Worm (Caenorhabditis elegans) whole organism, young adult: ENCODE data around the gene F54B3.1.

Source experiments
- B0019.2 ChIP-seq: fragments of 200-800 bp; sonication (Bioruptor generic); conservative IDR thresholded peaks from 2 replicates; pipeline ENCODE4 v1.3.6; 2022; ENCODE audit warnings: missing genetic modification reagents, missing genetic modification characterization, missing compliant biosample characterization
- B0261.1 ChIP-seq: sonication (generic microtip); optimal IDR thresholded peaks from 2 replicates; lab custom pipeline; 2016; ENCODE audit warnings: mild to moderate bottlenecking, missing genetic modification characterization, moderate library complexity, missing compliant biosample characterization
- F10E7.11 ChIP-seq: sonication (generic microtip); optimal IDR thresholded peaks from 2 replicates; lab custom pipeline; 2017; ENCODE audit warnings: mild to moderate bottlenecking, missing genetic modification characterization, moderate library complexity, missing compliant biosample characterization
- F23B12.7 ChIP-seq: sonication (generic microtip); optimal IDR thresholded peaks from 2 replicates; lab custom pipeline; 2017; ENCODE audit warnings: missing genetic modification characterization, mild to moderate bottlenecking, missing compliant biosample characterization, antibody characterized with exemption, moderate library complexity; ENCODE audit not compliant: insufficient read depth
- F33H1.4 ChIP-seq: fragments of 200-800 bp; sonication (Bioruptor generic); IDR thresholded peaks from 2 replicates; pipeline ENCODE4 v1.3.6; 2022; ENCODE audit warnings: missing genetic modification reagents, missing genetic modification characterization, missing compliant biosample characterization
- F55B11.4 ChIP-seq: sonication (generic microtip); optimal IDR thresholded peaks from 2 replicates; lab custom pipeline; 2016; ENCODE audit warnings: missing compliant biosample characterization, missing genetic modification characterization, borderline replicate concordance; ENCODE audit not compliant: insufficient read depth
- F57A8.1 ChIP-seq: fragments of 200-800 bp; sonication (Bioruptor generic); optimal IDR thresholded peaks from 2 replicates; lab custom pipeline; 2018; ENCODE audit warnings: mild to moderate bottlenecking, missing genetic modification characterization, moderate library complexity, missing compliant biosample characterization
- akir-1 ChIP-seq: fragments of 200-800 bp; sonication (Bioruptor generic); optimal IDR thresholded peaks from 2 replicates; lab custom pipeline; 2018; ENCODE audit warnings: mild to moderate bottlenecking, missing genetic modification characterization, moderate library complexity, missing compliant biosample characterization
- ama-1 ChIP-seq, 3 experiments: fragments of 150-350 bp in 1 of 3; sonication (generic microtip) in 2 of 3; optimal IDR thresholded peaks; 2 replicates each; lab custom pipeline; 2014 to 2018; ENCODE audit warnings: missing biosample characterization in 2 of 3, missing genetic modification characterization in 2 of 3, missing genetic modification reagents in 2 of 3
- bed-1 ChIP-seq: fragments of 200-800 bp; sonication (Bioruptor generic); IDR thresholded peaks from 2 replicates; pipeline ENCODE4 v1.3.6; 2022; ENCODE audit warnings: missing genetic modification reagents, missing genetic modification characterization, missing compliant biosample characterization
- cebp-1 ChIP-seq, 2 experiments: fragments of 200-800 bp in 1 of 2; sonication (Bioruptor generic) in 1 of 2; sonication (generic microtip) in 1 of 2; IDR thresholded peaks in 1 of 2; optimal IDR thresholded peaks in 1 of 2; 2 replicates each; pipeline versions ENCODE4 v1.3.6 to Lab custom; 2017 to 2022; ENCODE audit warnings: missing compliant biosample characterization in 2 of 2, missing genetic modification characterization in 2 of 2, mild to moderate bottlenecking in 1 of 2, missing genetic modification reagents in 1 of 2, moderate library complexity in 1 of 2
- ceh-40 ChIP-seq: fragments of 200-800 bp; sonication (Bioruptor generic); IDR thresholded peaks from 2 replicates; pipeline ENCODE4 v1.3.6; 2022; ENCODE audit warnings: missing genetic modification characterization, missing compliant biosample characterization
- ceh-91 ChIP-seq: fragments of 200-800 bp; sonication (Bioruptor generic); IDR thresholded peaks from 2 replicates; pipeline ENCODE4 v1.3.6; 2022; ENCODE audit warnings: missing genetic modification reagents, missing genetic modification characterization, missing compliant biosample characterization
- die-1 ChIP-seq: sonication (generic microtip); optimal IDR thresholded peaks from 2 replicates; lab custom pipeline; 2016; ENCODE audit warnings: missing genotype, mild to moderate bottlenecking, missing genetic modification characterization, missing compliant biosample characterization
- dpff-1 ChIP-seq: sonication (generic microtip); optimal IDR thresholded peaks from 2 replicates; lab custom pipeline; 2017; ENCODE audit warnings: mild to moderate bottlenecking, missing genetic modification characterization, missing compliant biosample characterization
- egl-18 ChIP-seq: fragments of 200-800 bp; sonication (Bioruptor generic); IDR thresholded peaks from 2 replicates; pipeline ENCODE4 v1.3.6; 2022; ENCODE audit warnings: missing genetic modification reagents, missing genetic modification characterization, missing compliant biosample characterization
- hmg-1.2 ChIP-seq: fragments of 200-800 bp; sonication (Bioruptor generic); IDR thresholded peaks from 2 replicates; pipeline ENCODE4 v1.3.6; 2022; ENCODE audit warnings: missing genetic modification reagents, missing genetic modification characterization, missing compliant biosample characterization
- hrde-1 ChIP-seq: sonication (generic microtip); optimal IDR thresholded peaks from 2 replicates; lab custom pipeline; 2016; ENCODE audit warnings: missing genetic modification characterization, mild to moderate bottlenecking, missing compliant biosample characterization, moderate library complexity, missing genotype, missing genetic modification reagents, borderline replicate concordance
- lin-40 ChIP-seq: sonication (generic microtip); optimal IDR thresholded peaks from 2 replicates; lab custom pipeline; 2016; ENCODE audit warnings: missing genetic modification characterization, mild to moderate bottlenecking, missing compliant biosample characterization, missing genotype, missing genetic modification reagents
- madf-6 ChIP-seq: fragments of 200-800 bp; sonication (Bioruptor generic); IDR thresholded peaks from 2 replicates; pipeline ENCODE4 v1.3.6; 2022; ENCODE audit warnings: missing genetic modification reagents, missing genetic modification characterization, missing compliant biosample characterization
- madf-8 ChIP-seq: fragments of 200-800 bp; sonication (Bioruptor generic); conservative IDR thresholded peaks from 2 replicates; pipeline ENCODE4 v1.3.6; 2022; ENCODE audit warnings: missing genetic modification reagents, missing genetic modification characterization, missing compliant biosample characterization
- mes-4 ChIP-seq: sonication (generic microtip); optimal IDR thresholded peaks from 2 replicates; lab custom pipeline; 2016; ENCODE audit warnings: missing genotype, missing genetic modification characterization, missing compliant biosample characterization
- nfya-1 ChIP-seq: sonication (generic microtip); optimal IDR thresholded peaks from 2 replicates; lab custom pipeline; 2017; ENCODE audit warnings: antibody characterized with exemption, missing compliant biosample characterization, missing genetic modification characterization, borderline replicate concordance; ENCODE audit not compliant: insufficient read depth
- nfya-2 ChIP-seq: fragments of 200-800 bp; sonication (Bioruptor generic); IDR thresholded peaks from 2 replicates; pipeline ENCODE4 v1.3.6; 2022; ENCODE audit warnings: missing genetic modification reagents, missing genetic modification characterization, missing compliant biosample characterization
- nhr-27 ChIP-seq: fragments of 200-800 bp; sonication (Bioruptor generic); optimal IDR thresholded peaks from 2 replicates; lab custom pipeline; 2018; ENCODE audit warnings: mild to moderate bottlenecking, missing genetic modification characterization, moderate library complexity, missing compliant biosample characterization
- nhr-90 ChIP-seq: sonication (generic microtip); optimal IDR thresholded peaks from 2 replicates; lab custom pipeline; 2016; ENCODE audit warnings: missing genotype, mild to moderate bottlenecking, missing genetic modification characterization, missing compliant biosample characterization
- pbrm-1 ChIP-seq: fragments of 200-800 bp; sonication (Bioruptor generic); IDR thresholded peaks from 2 replicates; pipeline ENCODE4 v1.3.6; 2022; ENCODE audit warnings: missing genetic modification reagents, missing genetic modification characterization, missing compliant biosample characterization
- pha-4 ChIP-seq: fragments of 150-350 bp; sonication (generic microtip); optimal IDR thresholded peaks from 2 replicates; lab custom pipeline; 2014; ENCODE audit warnings: missing biosample characterization, missing genetic modification reagents, missing genetic modification characterization
- repo-1 ChIP-seq: sonication (generic microtip); optimal IDR thresholded peaks from 2 replicates; lab custom pipeline; 2017; ENCODE audit warnings: mild to moderate bottlenecking, missing genetic modification characterization, missing compliant biosample characterization
- snpc-3.4 ChIP-seq: sonication (generic microtip); optimal IDR thresholded peaks from 2 replicates; lab custom pipeline; 2017; ENCODE audit warnings: missing genetic modification characterization, mild to moderate bottlenecking, missing compliant biosample characterization, antibody characterized with exemption, moderate library complexity, missing genotype, missing genetic modification reagents
- sptf-2 ChIP-seq: fragments of 200-800 bp; sonication (Bioruptor generic); optimal IDR thresholded peaks from 2 replicates; lab custom pipeline; 2018; ENCODE audit warnings: mild to moderate bottlenecking, missing genetic modification characterization, missing compliant biosample characterization
- tbp1 ChIP-seq: fragments of 200-800 bp; sonication (Bioruptor generic); optimal IDR thresholded peaks from 2 replicates; lab custom pipeline; 2018; ENCODE audit warnings: mild to moderate bottlenecking, missing genetic modification characterization, missing compliant biosample characterization
- ztf-26 ChIP-seq: sonication (generic microtip); optimal IDR thresholded peaks from 2 replicates; lab custom pipeline; 2017; ENCODE audit warnings: missing genetic modification characterization, missing compliant biosample characterization
- ztf-3 ChIP-seq: fragments of 200-800 bp; sonication (Bioruptor generic); optimal IDR thresholded peaks from 2 replicates; lab custom pipeline; 2018; ENCODE audit warnings: mild to moderate bottlenecking, missing genetic modification characterization, missing compliant biosample characterization

The F54B3.1 gene

ce11 chrII:10252048-10252447, 982 bp downstream of the F54B3.1 start:
- TF ChIP-seq F10E7.11: no peak
- no peak for TF ChIP-seq F23B12.7
- TF ChIP-seq sptf-2 (GFP tag; lab: Kevin White, UChicago): no peak
- no peak for TF ChIP-seq nfya-1 (tag; lab: Kevin White, UChicago)
- no peak for TF ChIP-seq cebp-1 (GFP tag; IDR thresholded peaks at IDR 0.05; lab: Robert Waterston, UW)
- no peak for TF ChIP-seq cebp-1 (tag; optimal IDR thresholded peaks at IDR 0.05; lab: Kevin White, UChicago)
- TF ChIP-seq nhr-90: no peak
- TF ChIP-seq ceh-40 (GFP tag; lab: Robert Waterston, UW): no peak
- TF ChIP-seq dpff-1 (tag; lab: Kevin White, UChicago): no peak
- no peak for TF ChIP-seq mes-4 (tag; lab: Kevin White, UChicago)
- TF ChIP-seq pha-4 (tag; lab: Kevin White, UChicago): no peak
- TF ChIP-seq hrde-1 (tag; lab: Kevin White, UChicago): no peak
- no peak for TF ChIP-seq tbp1 (GFP tag; lab: Kevin White, UChicago)
- no peak for TF ChIP-seq nhr-27 (tag; lab: Kevin White, UChicago)
- no peak for TF ChIP-seq hmg-1.2
- TF ChIP-seq ama-1 (optimal IDR thresholded peaks at IDR 0.05; lab: Kevin White, UChicago): no peak
- no peak for TF ChIP-seq ama-1 (GFP tag; optimal IDR thresholded peaks at IDR 0.05; lab: Kevin White, UChicago)
- no peak for TF ChIP-seq egl-18 (GFP tag; lab: Robert Waterston, UW)

DNA sequence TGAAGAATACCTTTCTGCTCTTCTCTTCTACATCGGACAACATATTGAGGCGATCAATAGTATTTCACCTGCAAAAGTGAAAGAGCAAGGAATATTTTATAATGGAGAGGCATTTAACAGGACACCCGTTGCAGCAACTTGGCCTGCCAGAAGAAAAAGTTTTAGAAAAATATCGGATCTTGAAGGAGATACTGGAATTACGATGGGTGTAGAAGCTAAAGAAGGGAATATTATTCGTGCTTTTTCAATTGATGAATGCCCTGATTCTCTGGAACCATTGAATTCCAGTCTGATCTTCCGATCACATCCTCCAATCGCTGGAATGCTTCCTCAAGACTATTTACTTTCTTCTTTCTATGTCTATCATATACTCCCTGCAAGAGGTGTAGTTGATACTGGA, 10.2 kb downstream of the F54B3.1 start:
- TF ChIP-seq ceh-91 (GFP tag; lab: Robert Waterston, UW): no peak
- TF ChIP-seq cebp-1 (GFP tag; IDR thresholded peaks at IDR 0.05; lab: Robert Waterston, UW): no peak
- TF ChIP-seq cebp-1 (tag; optimal IDR thresholded peaks at IDR 0.05; lab: Kevin White, UChicago): no peak
- TF ChIP-seq madf-6: no peak
- TF ChIP-seq F23B12.7: no peak
- no peak for TF ChIP-seq ama-1 (optimal IDR thresholded peaks at IDR 0.05; lab: Kevin White, UChicago)
- TF ChIP-seq ama-1 (GFP tag; optimal IDR thresholded peaks at IDR 0.05; lab: Kevin White, UChicago): no peak
- TF ChIP-seq B0019.2 (GFP tag; lab: Robert Waterston, UW): no peak
- no peak for TF ChIP-seq pbrm-1 (GFP tag; lab: Robert Waterston, UW)

DNA sequence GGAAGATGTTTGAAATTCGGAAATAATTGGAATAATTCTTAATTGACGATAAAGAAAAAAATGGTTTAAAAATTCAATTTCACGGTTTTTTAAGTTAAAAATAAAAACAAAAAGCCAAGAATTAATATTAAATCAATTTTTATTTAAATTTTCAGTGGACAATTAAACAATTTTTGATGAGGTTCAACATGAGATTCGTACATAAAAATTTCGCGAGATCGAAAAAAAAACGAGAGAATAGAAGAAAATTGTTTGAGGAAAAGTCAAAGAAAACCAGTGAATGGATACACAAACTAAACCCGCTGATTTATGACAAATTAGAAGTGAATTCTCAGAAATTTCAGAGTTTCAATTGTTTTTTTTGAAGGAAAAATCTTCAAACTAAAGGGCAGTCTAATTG, 19.0 kb downstream of the F54B3.1 start, which contains the start of gene F54B3.2:
TSS of gene F54B3.2 (minus strand) at position 101 of the 400 bp plus-strand sequence.
- TF ChIP-seq nfya-2 (GFP tag; lab: Robert Waterston, UW): no peak
- no peak for TF ChIP-seq bed-1 (GFP tag; lab: Robert Waterston, UW)
- no peak for TF ChIP-seq snpc-3.4 (tag; lab: Kevin White, UChicago)
- no peak for TF ChIP-seq ztf-3 (GFP tag; lab: Kevin White, UChicago)
- no peak for TF ChIP-seq lin-40 (tag; lab: Kevin White, UChicago)
- no peak for TF ChIP-seq F57A8.1
- no peak for TF ChIP-seq madf-8
- TF ChIP-seq F55B11.4: no peak
- no peak for TF ChIP-seq ztf-26 (tag; lab: Kevin White, UChicago)
- no peak for TF ChIP-seq hmg-1.2
- no peak for TF ChIP-seq F33H1.4 (GFP tag; lab: Robert Waterston, UW)
- TF ChIP-seq B0261.1 (tag; lab: Kevin White, UChicago): no peak
- no peak for TF ChIP-seq akir-1
- TF ChIP-seq die-1 (tag; lab: Kevin White, UChicago): no peak
- no peak for TF ChIP-seq repo-1 (tag; lab: Kevin White, UChicago)
